Fruit fly (Drosophila melanogaster) whole organism, prepupa: ENCODE results near the gene CG3104.

Experiments
- Blimp-1 ChIP-seq: fragments of 200-800 bp; sonication (Bioruptor generic); optimal IDR thresholded peaks from 3 replicates; lab custom pipeline; 2017; ENCODE audit warnings: missing biosample characterization, missing genetic modification characterization, mild to moderate bottlenecking, moderate library complexity, missing genetic modification reagents
- CG10631 ChIP-seq: fragments of 200-800 bp; sonication (Bioruptor generic); optimal IDR thresholded peaks from 2 replicates; lab custom pipeline; 2016; ENCODE audit warnings: missing biosample characterization, missing genetic modification characterization
- CG11294 ChIP-seq: fragments of 200-800 bp; sonication (Bioruptor generic); IDR thresholded peaks from 2 replicates; pipeline ENCODE4 v1.3.6; 2022; ENCODE audit warnings: missing biosample characterization, missing genetic modification characterization
- CG11902 ChIP-seq: fragments of 200-800 bp; sonication (Bioruptor generic); optimal IDR thresholded peaks from 3 replicates; lab custom pipeline; 2016; ENCODE audit warnings: missing biosample characterization, missing genetic modification characterization
- CG1621 ChIP-seq: fragments of 200-800 bp; sonication (Bioruptor generic); optimal IDR thresholded peaks from 3 replicates; lab custom pipeline; 2018; ENCODE audit warnings: missing biosample characterization, mild to moderate bottlenecking, missing genetic modification characterization
- CG16779 ChIP-seq: fragments of 200-800 bp; sonication (Bioruptor generic); optimal IDR thresholded peaks from 3 replicates; lab custom pipeline; 2017; ENCODE audit warnings: missing biosample characterization, mild to moderate bottlenecking, missing genetic modification characterization
- CG3032 ChIP-seq: fragments of 200-800 bp; optimal IDR thresholded peaks from 2 replicates; lab custom pipeline; 2019; ENCODE audit warnings: missing biosample characterization, mild to moderate bottlenecking, missing genetic modification characterization, moderate library complexity
- CG31627 ChIP-seq: fragments of 200-800 bp; sonication (Bioruptor generic); optimal IDR thresholded peaks from 3 replicates; lab custom pipeline; 2016; ENCODE audit warnings: missing biosample characterization, missing genetic modification characterization
- CG32006 ChIP-seq: fragments of 200-800 bp; sonication (Bioruptor generic); optimal IDR thresholded peaks from 3 replicates; lab custom pipeline; 2017; ENCODE audit warnings: missing biosample characterization, mild to moderate bottlenecking, missing genetic modification characterization
- CG3919 ChIP-seq: fragments of 200-800 bp; sonication (Bioruptor generic); optimal IDR thresholded peaks from 3 replicates; lab custom pipeline; 2016; ENCODE audit warnings: missing biosample characterization, missing genetic modification characterization
- CG4318 ChIP-seq: fragments of 200-800 bp; sonication (Bioruptor generic); optimal IDR thresholded peaks from 3 replicates; lab custom pipeline; 2017; ENCODE audit warnings: missing biosample characterization, mild to moderate bottlenecking, missing genetic modification characterization
- CG6276 ChIP-seq: fragments of 200-800 bp; sonication (Bioruptor generic); optimal IDR thresholded peaks from 2 replicates; lab custom pipeline; 2017; ENCODE audit warnings: missing biosample characterization, mild to moderate bottlenecking, missing genetic modification characterization
- CG6792 ChIP-seq: fragments of 200-800 bp; sonication (Bioruptor generic); optimal IDR thresholded peaks from 3 replicates; lab custom pipeline; 2016; ENCODE audit warnings: missing biosample characterization, missing genetic modification characterization
- CG6854 ChIP-seq: fragments of 200-800 bp; sonication (Bioruptor generic); optimal IDR thresholded peaks from 2 replicates; lab custom pipeline; 2017; ENCODE audit warnings: missing biosample characterization, mild to moderate bottlenecking, missing genetic modification characterization
- CG8119 ChIP-seq: fragments of 200-800 bp; sonication (Bioruptor generic); IDR thresholded peaks from 3 replicates; pipeline ENCODE4 v1.3.6; 2022; ENCODE audit warnings: missing biosample characterization, missing genetic modification characterization
- CG8319 ChIP-seq: fragments of 200-800 bp; sonication (Bioruptor generic); optimal IDR thresholded peaks from 3 replicates; lab custom pipeline; 2016; ENCODE audit warnings: missing biosample characterization, missing genetic modification characterization
- CG8632 ChIP-seq: fragments of 200-800 bp; sonication (Bioruptor generic); optimal IDR thresholded peaks from 3 replicates; lab custom pipeline; 2016; ENCODE audit warnings: missing biosample characterization, missing genetic modification characterization
- CG9139 ChIP-seq: fragments of 200-800 bp; sonication (Bioruptor generic); optimal IDR thresholded peaks from 3 replicates; lab custom pipeline; 2017; ENCODE audit warnings: missing biosample characterization, mild to moderate bottlenecking, missing genetic modification characterization
- Eip75B ChIP-seq: fragments of 200-800 bp; sonication (Bioruptor generic); optimal IDR thresholded peaks from 3 replicates; lab custom pipeline; 2016; ENCODE audit warnings: missing biosample characterization, missing genetic modification characterization
- Eip78C ChIP-seq: fragments of 200-800 bp; sonication (Bioruptor generic); peaks from one replicate; lab custom pipeline; 2016; ENCODE audit warnings: missing biosample characterization, missing genetic modification characterization
- Eip93F ChIP-seq: fragments of 200-800 bp; sonication (Bioruptor generic); optimal IDR thresholded peaks from 2 replicates; lab custom pipeline; 2016; ENCODE audit warnings: missing biosample characterization, mild to moderate bottlenecking, missing genetic modification characterization
- Ets21C ChIP-seq: fragments of 200-800 bp; sonication (Bioruptor generic); optimal IDR thresholded peaks from 3 replicates; lab custom pipeline; 2016; ENCODE audit warnings: missing biosample characterization, missing genetic modification characterization
- Ets96B ChIP-seq: fragments of 200-800 bp; optimal IDR thresholded peaks from 2 replicates; lab custom pipeline; 2019; ENCODE audit warnings: missing biosample characterization, mild to moderate bottlenecking, missing genetic modification characterization, moderate library complexity
- Gug ChIP-seq: fragments of 200-800 bp; sonication (Bioruptor generic); IDR thresholded peaks from 2 replicates; pipeline ENCODE4 v1.3.6; 2022; ENCODE audit warnings: missing biosample characterization, missing genetic modification characterization
- Hr38 ChIP-seq: sonication (Bioruptor generic); optimal IDR thresholded peaks from 2 replicates; lab custom pipeline; 2016; ENCODE audit warnings: missing biosample characterization, missing genetic modification characterization
- Hr4 ChIP-seq: fragments of 200-800 bp; sonication (Bioruptor generic); optimal IDR thresholded peaks from 3 replicates; lab custom pipeline; 2016; ENCODE audit warnings: missing biosample characterization, missing genetic modification characterization
- Lpt ChIP-seq: fragments of 200-800 bp; sonication (Bioruptor generic); optimal IDR thresholded peaks from 3 replicates; lab custom pipeline; 2016; ENCODE audit warnings: missing biosample characterization, missing genetic modification characterization
- Met ChIP-seq: fragments of 200-800 bp; sonication (Bioruptor generic); optimal IDR thresholded peaks from 3 replicates; lab custom pipeline; 2016; ENCODE audit warnings: missing biosample characterization, missing genetic modification characterization
- OdsH ChIP-seq: fragments of 200-800 bp; sonication (Bioruptor generic); optimal IDR thresholded peaks from 3 replicates; lab custom pipeline; 2016; ENCODE audit warnings: missing biosample characterization, missing genetic modification characterization
- Sox102F ChIP-seq: fragments of 200-800 bp; sonication (Bioruptor generic); optimal IDR thresholded peaks from 2 replicates; lab custom pipeline; 2016; ENCODE audit warnings: missing biosample characterization, mild to moderate bottlenecking, missing genetic modification characterization
- Sox14 ChIP-seq: fragments of 200-800 bp; sonication (Bioruptor generic); optimal IDR thresholded peaks from 3 replicates; lab custom pipeline; 2016; ENCODE audit warnings: missing biosample characterization, missing genetic modification characterization
- achi ChIP-seq: fragments of 200-800 bp; sonication (Bioruptor generic); optimal IDR thresholded peaks from 3 replicates; lab custom pipeline; 2016; ENCODE audit warnings: missing biosample characterization, missing genetic modification characterization
- acj6 ChIP-seq: fragments of 200-800 bp; sonication (Bioruptor generic); optimal IDR thresholded peaks from 3 replicates; lab custom pipeline; 2016; ENCODE audit warnings: missing biosample characterization, missing genetic modification characterization
- dac ChIP-seq: fragments of 200-800 bp; sonication (Bioruptor generic); optimal IDR thresholded peaks from 2 replicates; lab custom pipeline; 2017; ENCODE audit warnings: missing biosample characterization, mild to moderate bottlenecking, missing genetic modification characterization
- dsx ChIP-seq: fragments of 200-800 bp; optimal IDR thresholded peaks from 3 replicates; lab custom pipeline; 2019; ENCODE audit warnings: missing biosample characterization, mild to moderate bottlenecking, missing genetic modification characterization, moderate library complexity; ENCODE audit not compliant: poor library complexity, severe bottlenecking
- eg ChIP-seq: fragments of 200-800 bp; sonication (Bioruptor generic); IDR thresholded peaks from 3 replicates; pipeline ENCODE4 v1.3.6; 2022; ENCODE audit warnings: missing biosample characterization, missing genetic modification characterization
- esn ChIP-seq: fragments of 200-800 bp; sonication (Bioruptor generic); optimal IDR thresholded peaks from 2 replicates; lab custom pipeline; 2016; ENCODE audit warnings: missing biosample characterization, mild to moderate bottlenecking, missing genetic modification characterization, moderate library complexity
- fd85E ChIP-seq: fragments of 200-800 bp; sonication (Bioruptor generic); optimal IDR thresholded peaks from 3 replicates; lab custom pipeline; 2016; ENCODE audit warnings: missing biosample characterization, missing genetic modification characterization
- fkh ChIP-seq: fragments of 200-800 bp; sonication (Bioruptor generic); optimal IDR thresholded peaks from 3 replicates; lab custom pipeline; 2017; ENCODE audit warnings: missing biosample characterization, mild to moderate bottlenecking, missing genetic modification characterization, moderate library complexity
- net ChIP-seq: fragments of 200-800 bp; sonication (Bioruptor generic); optimal IDR thresholded peaks from 3 replicates; lab custom pipeline; 2016; ENCODE audit warnings: missing biosample characterization, missing genetic modification characterization
- pdm3 ChIP-seq: fragments of 200-800 bp; sonication (Bioruptor generic); optimal IDR thresholded peaks from 3 replicates; lab custom pipeline; 2016; ENCODE audit warnings: missing biosample characterization, missing genetic modification characterization
- salr ChIP-seq, 2 experiments: fragments of 200-800 bp; sonication (Bioruptor generic); optimal IDR thresholded peaks; 3 replicates each; lab custom pipeline; 2016 to 2018; ENCODE audit warnings: missing biosample characterization in 2 of 2, missing genetic modification characterization in 2 of 2, mild to moderate bottlenecking in 1 of 2
- spab ChIP-seq: fragments of 200-800 bp; sonication (Bioruptor generic); optimal IDR thresholded peaks from 2 replicates; lab custom pipeline; 2017; ENCODE audit warnings: missing biosample characterization, mild to moderate bottlenecking, missing genetic modification characterization, missing genetic modification reagents
- svp ChIP-seq: fragments of 200-800 bp; sonication (Bioruptor generic); peaks from one replicate; lab custom pipeline; 2016; ENCODE audit warnings: missing biosample characterization, missing genetic modification characterization
- topi ChIP-seq: fragments of 200-800 bp; sonication (Bioruptor generic); optimal IDR thresholded peaks from 3 replicates; lab custom pipeline; 2016; ENCODE audit warnings: missing biosample characterization, missing genetic modification characterization
- vri ChIP-seq: fragments of 200-800 bp; sonication (Bioruptor generic); optimal IDR thresholded peaks from 3 replicates; lab custom pipeline; 2016; ENCODE audit warnings: missing biosample characterization, mild to moderate bottlenecking, missing genetic modification characterization

Gene CG3104

dm6 chr2L:2872968-2873728 is 17.6 kb upstream of the CG3104 start (continued):
- TF ChIP-seq spab (GFP tag; lab: Kevin White, UChicago) (peak; percentile 37), CG31627 (GFP tag; lab: Kevin White, UChicago) (peak; percentile 62), CG9139 (GFP tag; lab: Kevin White, UChicago) (no peak), CG4318 (GFP tag; lab: Kevin White, UChicago) (no peak), Eip93F (peak; percentile 39), Hr38 (GFP tag; lab: Kevin White, UChicago) (no peak), CG6854 (GFP tag; lab: Kevin White, UChicago) (no peak), CG8319 (no peak), salr (GFP tag; optimal IDR thresholded peaks at IDR 0.05; lab: Kevin White, UChicago) (peak in 1 of 2 experiments; percentile 31), CG3919 (GFP tag; lab: Kevin White, UChicago) (peak; percentile 50), vri (GFP tag; lab: Kevin White, UChicago) (peak; percentile 59), Blimp-1 (peak; percentile 16), Sox14 (GFP tag; lab: Kevin White, UChicago) (peak; percentile 80), dsx (GFP tag; lab: Kevin White, UChicago) (no peak), pdm3 (GFP tag; lab: Kevin White, UChicago) (no peak), Eip75B (GFP tag; lab: Kevin White, UChicago) (peak; percentile 55), Sox102F (GFP tag; lab: Kevin White, UChicago) (peak; percentile 39), fd85E (GFP tag; lab: Kevin White, UChicago) (no peak), CG16779 (tag; lab: Kevin White, UChicago) (no peak), CG11902 (GFP tag; lab: Kevin White, UChicago) (no peak), CG3032 (tag; lab: Kevin White, UChicago) (peak; percentile 28), Eip78C (GFP tag; lab: Kevin White, UChicago) (peak; percentile 89), Ets21C (peak; percentile 37), CG6276 (GFP tag; lab: Kevin White, UChicago) (peak; percentile 12), Lpt (GFP tag; lab: Kevin White, UChicago) (no peak), svp (GFP tag; lab: Kevin White, UChicago) (peak; percentile 84), dac (GFP tag; lab: Kevin White, UChicago) (peak; percentile 8), CG11294 (GFP tag; lab: Robert Waterston, UW) (peak; percentile 47), CG8632 (peak; percentile 1), esn (peak; percentile 67)
- TF ChIP-seq, all 60 proteins: peak for 45

dm6 chr2L:2872309-2872932 is 16.8 kb upstream of the CG3104 start:
- TF ChIP-seq salr (GFP tag; optimal IDR thresholded peaks at IDR 0.05; lab: Kevin White, UChicago): no peak
- no peak for TF ChIP-seq vri (GFP tag; lab: Kevin White, UChicago)
- no peak for TF ChIP-seq CG8632
- TF ChIP-seq eg (GFP tag; lab: Robert Waterston, UW): peak; percentile 4; the same call in 1 of the 3 replicates
- TF ChIP-seq CG8119 (GFP tag; lab: Robert Waterston, UW): peak; percentile 33; the same call in 1 of the 3 replicates
- TF ChIP-seq CG4318 (GFP tag; lab: Kevin White, UChicago): no peak
- TF ChIP-seq Ets21C: no peak
- TF ChIP-seq spab (GFP tag; lab: Kevin White, UChicago): no peak
- TF ChIP-seq Gug (GFP tag; lab: Robert Waterston, UW): no peak
- TF ChIP-seq achi (GFP tag; lab: Kevin White, UChicago): no peak
- no peak for TF ChIP-seq topi
- TF ChIP-seq Met: no peak
- no peak for TF ChIP-seq Hr4 (GFP tag; lab: Kevin White, UChicago)
- no peak for TF ChIP-seq CG6792 (GFP tag; lab: Kevin White, UChicago)
- no peak for TF ChIP-seq CG8319
- TF ChIP-seq CG11902 (GFP tag; lab: Kevin White, UChicago): no peak
- no peak for TF ChIP-seq CG1621 (tag; lab: Kevin White, UChicago)
- no peak for TF ChIP-seq CG3919 (GFP tag; lab: Kevin White, UChicago)
- no peak for TF ChIP-seq Lpt (GFP tag; lab: Kevin White, UChicago)
- no peak for TF ChIP-seq Ets96B (tag; lab: Kevin White, UChicago)
- peak; percentile 36 for TF ChIP-seq fkh
- TF ChIP-seq net (GFP tag; lab: Kevin White, UChicago): no peak
- no peak for TF ChIP-seq fd85E (GFP tag; lab: Kevin White, UChicago)
- TF ChIP-seq CG11294 (GFP tag; lab: Robert Waterston, UW): no peak
- peak; percentile 19 for TF ChIP-seq CG6276 (GFP tag; lab: Kevin White, UChicago)
- TF ChIP-seq OdsH (GFP tag; lab: Kevin White, UChicago): no peak
- TF ChIP-seq CG10631 (GFP tag; lab: Kevin White, UChicago): no peak
- TF ChIP-seq acj6: no peak
- no peak for TF ChIP-seq CG32006 (GFP tag; lab: Kevin White, UChicago)
- no peak for TF ChIP-seq Eip93F
- peak; percentile 27 for TF ChIP-seq svp (GFP tag; lab: Kevin White, UChicago)
- no peak for TF ChIP-seq dsx (GFP tag; lab: Kevin White, UChicago)
